Worm (Caenorhabditis elegans) whole organism, young adult: ENCODE data around the gene ZC13.10.

ENCODE experiments used
- B0019.2 ChIP-seq: fragments of 200-800 bp; sonication (Bioruptor generic); conservative IDR thresholded peaks from 2 replicates; pipeline ENCODE4 v1.3.6; 2022; ENCODE audit warnings: missing genetic modification reagents, missing genetic modification characterization, missing compliant biosample characterization
- B0035.1 ChIP-seq: sonication (generic microtip); optimal IDR thresholded peaks from 2 replicates; lab custom pipeline; 2016; ENCODE audit warnings: missing genetic modification characterization, mild to moderate bottlenecking, missing compliant biosample characterization, missing genotype, missing genetic modification reagents
- B0261.1 ChIP-seq: sonication (generic microtip); optimal IDR thresholded peaks from 2 replicates; lab custom pipeline; 2016; ENCODE audit warnings: mild to moderate bottlenecking, missing genetic modification characterization, moderate library complexity, missing compliant biosample characterization
- B0336.3 ChIP-seq: fragments of 200-800 bp; sonication (Bioruptor generic); IDR thresholded peaks from 2 replicates; pipeline ENCODE4 v1.3.6; 2022; ENCODE audit warnings: missing genetic modification characterization, missing compliant biosample characterization
- F22D6.2 ChIP-seq: sonication (generic microtip); optimal IDR thresholded peaks from 2 replicates; lab custom pipeline; 2016; ENCODE audit warnings: mild to moderate bottlenecking, missing genetic modification characterization, missing compliant biosample characterization
- F39B2.1 ChIP-seq: fragments of 200-800 bp; sonication (Bioruptor generic); IDR thresholded peaks from 2 replicates; pipeline ENCODE4 v1.3.6; 2022; ENCODE audit warnings: missing genetic modification reagents, missing genetic modification characterization, missing compliant biosample characterization
- F49E8.2 ChIP-seq: sonication (generic microtip); optimal IDR thresholded peaks from 3 replicates; lab custom pipeline; 2017; ENCODE audit warnings: missing genetic modification characterization, mild to moderate bottlenecking, missing compliant biosample characterization, antibody characterized with exemption, moderate library complexity; ENCODE audit not compliant: insufficient read depth
- F52B5.7 ChIP-seq: sonication (generic microtip); optimal IDR thresholded peaks from 2 replicates; lab custom pipeline; 2016; ENCODE audit warnings: mild to moderate bottlenecking, missing genetic modification characterization, missing compliant biosample characterization
- F55B11.4 ChIP-seq: sonication (generic microtip); optimal IDR thresholded peaks from 2 replicates; lab custom pipeline; 2016; ENCODE audit warnings: missing compliant biosample characterization, missing genetic modification characterization, borderline replicate concordance; ENCODE audit not compliant: insufficient read depth
- T07F8.4 ChIP-seq: sonication (generic microtip); optimal IDR thresholded peaks from 2 replicates; lab custom pipeline; 2016; ENCODE audit warnings: mild to moderate bottlenecking, missing genetic modification characterization, moderate library complexity, missing compliant biosample characterization
- T26A5.8 ChIP-seq: sonication (generic microtip); optimal IDR thresholded peaks from 2 replicates; lab custom pipeline; 2016; ENCODE audit warnings: missing genetic modification characterization, missing compliant biosample characterization
- Y53F4B.3 ChIP-seq: fragments of 200-800 bp; sonication (Bioruptor generic); IDR thresholded peaks from 2 replicates; pipeline ENCODE4 v1.3.6; 2022; ENCODE audit warnings: missing genetic modification reagents, missing genetic modification characterization, missing compliant biosample characterization
- Y53G8AR.9 ChIP-seq: fragments of 200-800 bp; sonication (Bioruptor generic); conservative IDR thresholded peaks from 2 replicates; pipeline ENCODE4 v1.3.6; 2022; ENCODE audit warnings: missing genetic modification reagents, missing genetic modification characterization, missing compliant biosample characterization
- Y56A3A.18 ChIP-seq: fragments of 200-800 bp; sonication (Bioruptor generic); IDR thresholded peaks from 2 replicates; pipeline ENCODE4 v1.3.6; 2022; ENCODE audit warnings: missing genetic modification reagents, missing genetic modification characterization, missing compliant biosample characterization
- ama-1 ChIP-seq, 3 experiments: fragments of 150-350 bp in 1 of 3; sonication (generic microtip) in 2 of 3; optimal IDR thresholded peaks; 2 replicates each; lab custom pipeline; 2014 to 2018; ENCODE audit warnings: missing biosample characterization in 2 of 3, missing genetic modification characterization in 2 of 3, missing genetic modification reagents in 2 of 3
- aptf-2 ChIP-seq: fragments of 200-800 bp; sonication (Bioruptor generic); conservative IDR thresholded peaks from 2 replicates; pipeline ENCODE4 v1.3.6; 2022; ENCODE audit warnings: missing genetic modification reagents, missing genetic modification characterization, missing compliant biosample characterization
- aptf-3 ChIP-seq: fragments of 200-800 bp; sonication (Bioruptor generic); IDR thresholded peaks from 2 replicates; pipeline ENCODE4 v1.3.6; 2022; ENCODE audit warnings: missing genetic modification characterization, missing compliant biosample characterization
- athp-1 ChIP-seq: sonication (generic microtip); optimal IDR thresholded peaks from 2 replicates; lab custom pipeline; 2017; ENCODE audit warnings: mild to moderate bottlenecking, missing genetic modification characterization, missing compliant biosample characterization
- attf-3 ChIP-seq: fragments of 200-800 bp; sonication (Bioruptor generic); conservative IDR thresholded peaks from 2 replicates; pipeline ENCODE4 v1.3.6; 2022; ENCODE audit warnings: missing genetic modification reagents, missing genetic modification characterization, missing compliant biosample characterization
- attf-6 ChIP-seq: fragments of 200-800 bp; sonication (Bioruptor generic); IDR thresholded peaks from 2 replicates; pipeline ENCODE4 v1.3.6; 2022; ENCODE audit warnings: missing genetic modification reagents, missing genetic modification characterization, missing compliant biosample characterization
- cebp-1 ChIP-seq, 2 experiments: fragments of 200-800 bp in 1 of 2; sonication (Bioruptor generic) in 1 of 2; sonication (generic microtip) in 1 of 2; IDR thresholded peaks in 1 of 2; optimal IDR thresholded peaks in 1 of 2; 2 replicates each; pipeline versions ENCODE4 v1.3.6 to Lab custom; 2017 to 2022; ENCODE audit warnings: missing compliant biosample characterization in 2 of 2, missing genetic modification characterization in 2 of 2, mild to moderate bottlenecking in 1 of 2, missing genetic modification reagents in 1 of 2, moderate library complexity in 1 of 2
- ceh-58 ChIP-seq: fragments of 200-800 bp; sonication (Bioruptor generic); IDR thresholded peaks from 2 replicates; pipeline ENCODE4 v1.3.6; 2022; ENCODE audit warnings: missing genetic modification characterization, missing compliant biosample characterization
- dox-1 ChIP-seq: fragments of 200-800 bp; sonication (Bioruptor generic); IDR thresholded peaks from 2 replicates; pipeline ENCODE4 v1.3.6; 2022; ENCODE audit warnings: missing genetic modification reagents, missing genetic modification characterization, missing compliant biosample characterization
- efl-1 ChIP-seq: fragments of 150-350 bp; optimal IDR thresholded peaks from 2 replicates; lab custom pipeline; 2014; ENCODE audit warnings: missing biosample characterization, missing genetic modification reagents, missing genetic modification characterization
- egl-18 ChIP-seq: fragments of 200-800 bp; sonication (Bioruptor generic); IDR thresholded peaks from 2 replicates; pipeline ENCODE4 v1.3.6; 2022; ENCODE audit warnings: missing genetic modification reagents, missing genetic modification characterization, missing compliant biosample characterization
- egl-44 ChIP-seq: fragments of 200-800 bp; sonication (Bioruptor generic); IDR thresholded peaks from 2 replicates; pipeline ENCODE4 v1.3.6; 2022; ENCODE audit warnings: missing genetic modification reagents, missing genetic modification characterization, missing compliant biosample characterization
- egrh-3 ChIP-seq: fragments of 200-800 bp; sonication (Bioruptor generic); IDR thresholded peaks from 2 replicates; pipeline ENCODE4 v1.3.6; 2022; ENCODE audit warnings: missing genetic modification reagents, missing genetic modification characterization, missing compliant biosample characterization
- ekl-4 ChIP-seq: fragments of 200-800 bp; sonication (Bioruptor generic); IDR thresholded peaks from 2 replicates; pipeline ENCODE4 v1.3.6; 2022; ENCODE audit warnings: missing genetic modification reagents, missing genetic modification characterization, missing compliant biosample characterization
- hrde-1 ChIP-seq: sonication (generic microtip); optimal IDR thresholded peaks from 2 replicates; lab custom pipeline; 2016; ENCODE audit warnings: missing genetic modification characterization, mild to moderate bottlenecking, missing compliant biosample characterization, moderate library complexity, missing genotype, missing genetic modification reagents, borderline replicate concordance
- lag-1 ChIP-seq: fragments of 200-800 bp; sonication (Bioruptor generic); IDR thresholded peaks from 2 replicates; pipeline ENCODE4 v1.3.6; 2022; ENCODE audit warnings: missing genetic modification reagents, missing genetic modification characterization, missing compliant biosample characterization
- let-526 ChIP-seq: fragments of 200-800 bp; sonication (Bioruptor generic); IDR thresholded peaks from 2 replicates; pipeline ENCODE4 v1.3.6; 2022; ENCODE audit warnings: missing genetic modification reagents, missing genetic modification characterization, missing compliant biosample characterization
- lin-26 ChIP-seq: fragments of 200-800 bp; sonication (Bioruptor generic); IDR thresholded peaks from 2 replicates; pipeline ENCODE4 v1.3.6; 2022; ENCODE audit warnings: missing genetic modification reagents, missing genetic modification characterization, missing compliant biosample characterization
- lsl-1 ChIP-seq: fragments of 200-800 bp; sonication (Bioruptor generic); optimal IDR thresholded peaks from 2 replicates; lab custom pipeline; 2018; ENCODE audit warnings: mild to moderate bottlenecking, missing genetic modification characterization, moderate library complexity, missing compliant biosample characterization
- madf-8 ChIP-seq: fragments of 200-800 bp; sonication (Bioruptor generic); conservative IDR thresholded peaks from 2 replicates; pipeline ENCODE4 v1.3.6; 2022; ENCODE audit warnings: missing genetic modification reagents, missing genetic modification characterization, missing compliant biosample characterization
- nhr-80 ChIP-seq: sonication (generic microtip); optimal IDR thresholded peaks from 2 replicates; lab custom pipeline; 2016; ENCODE audit warnings: missing genetic modification characterization, missing compliant biosample characterization
- nhr-90 ChIP-seq: sonication (generic microtip); optimal IDR thresholded peaks from 2 replicates; lab custom pipeline; 2016; ENCODE audit warnings: missing genotype, mild to moderate bottlenecking, missing genetic modification characterization, missing compliant biosample characterization
- rcor-1 ChIP-seq: fragments of 200-800 bp; sonication (Bioruptor generic); IDR thresholded peaks from 2 replicates; pipeline ENCODE4 v1.3.6; 2022; ENCODE audit warnings: missing genetic modification reagents, missing genetic modification characterization, missing compliant biosample characterization
- rec-8 ChIP-seq, 2 experiments: sonication (generic microtip); optimal IDR thresholded peaks; 2 replicates each; lab custom pipeline; 2016; ENCODE audit warnings: mild to moderate bottlenecking in 2 of 2, missing genetic modification characterization in 2 of 2, missing genetic modification reagents in 2 of 2, missing genotype in 2 of 2, missing biosample characterization in 1 of 2, missing compliant biosample characterization in 1 of 2, moderate library complexity in 1 of 2
- snpc-1.3 ChIP-seq: sonication (generic microtip); optimal IDR thresholded peaks from 2 replicates; lab custom pipeline; 2017; ENCODE audit warnings: missing genetic modification characterization, mild to moderate bottlenecking, missing compliant biosample characterization, antibody characterized with exemption, moderate library complexity, missing genotype, missing genetic modification reagents; ENCODE audit not compliant: insufficient read depth
- snpc-3.4 ChIP-seq: sonication (generic microtip); optimal IDR thresholded peaks from 2 replicates; lab custom pipeline; 2017; ENCODE audit warnings: missing genetic modification characterization, mild to moderate bottlenecking, missing compliant biosample characterization, antibody characterized with exemption, moderate library complexity, missing genotype, missing genetic modification reagents
- tbx-9 ChIP-seq: sonication (generic microtip); optimal IDR thresholded peaks from 2 replicates; lab custom pipeline; 2016; ENCODE audit warnings: borderline replicate concordance, missing genetic modification characterization, inconsistent platforms, missing compliant biosample characterization
- unc-130 ChIP-seq: sonication (generic microtip); optimal IDR thresholded peaks from 2 replicates; lab custom pipeline; 2016; ENCODE audit warnings: missing genetic modification reagents, missing genetic modification characterization, missing compliant biosample characterization
- zim-3 ChIP-seq: sonication (generic microtip); optimal IDR thresholded peaks from 2 replicates; lab custom pipeline; 2017; ENCODE audit warnings: mild to moderate bottlenecking, missing genetic modification characterization, moderate library complexity, missing compliant biosample characterization
- ztf-18 ChIP-seq: sonication (generic microtip); optimal IDR thresholded peaks from 2 replicates; lab custom pipeline; 2016; ENCODE audit warnings: missing genotype, mild to moderate bottlenecking, missing genetic modification characterization, missing compliant biosample characterization
- ztf-22 ChIP-seq: fragments of 200-800 bp; sonication (Bioruptor generic); optimal IDR thresholded peaks from 2 replicates; lab custom pipeline; 2018; ENCODE audit warnings: mild to moderate bottlenecking, missing genetic modification characterization, moderate library complexity, missing compliant biosample characterization

ZC13.10 gene

ce11 chrX:880367-880766 lies 22.0 kb downstream of the ZC13.10 start, which contains the start of gene ZC13.2:
TSS of gene ZC13.2 (plus strand) at chrX:880667.
- no peak for TF ChIP-seq snpc-1.3
- no peak for TF ChIP-seq aptf-2 (GFP tag; lab: Robert Waterston, UW)
- TF ChIP-seq, all 124 proteins: peak for 0

ce11 chrX:876935-877334 lies 25.5 kb downstream of the ZC13.10 start, which contains the start of gene ZC13.1:
TSS of gene ZC13.1 (plus strand) at chrX:877239.
- TF ChIP-seq ekl-4 (GFP tag; lab: Robert Waterston, UW) (0 out of 2 replicates have a peak, but pooled peaks have one; percentile 8), nhr-90 (no peak), T07F8.4 (tag; lab: Kevin White, UChicago) (no peak), snpc-3.4 (tag; lab: Kevin White, UChicago) (no peak), snpc-1.3 (no peak), ztf-22 (GFP tag; lab: Kevin White, UChicago) (no peak), Y53G8AR.9 (GFP tag; lab: Robert Waterston, UW) (no peak), B0035.1 (tag; lab: Kevin White, UChicago) (no peak), rec-8 (tag; optimal IDR thresholded peaks at IDR 0.05; lab: Kevin White, UChicago) (no peak), athp-1 (tag; lab: Kevin White, UChicago) (no peak), Y53F4B.3 (no peak), ceh-58 (GFP tag; lab: Robert Waterston, UW) (no peak), B0019.2 (GFP tag; lab: Robert Waterston, UW) (no peak), rcor-1 (GFP tag; lab: Robert Waterston, UW) (no peak), ama-1 (optimal IDR thresholded peaks at IDR 0.05; lab: Kevin White, UChicago) (no peak), ama-1 (GFP tag; optimal IDR thresholded peaks at IDR 0.05; lab: Kevin White, UChicago) (no peak), F55B11.4 (tag; lab: Kevin White, UChicago) (no peak), egl-44 (no peak), B0261.1 (tag; lab: Kevin White, UChicago) (no peak), Y56A3A.18 (GFP tag; lab: Robert Waterston, UW) (no peak), B0336.3 (GFP tag; lab: Robert Waterston, UW) (no peak), unc-130 (GFP tag; lab: Kevin White, UChicago) (no peak), lsl-1 (no peak), lin-26 (GFP tag; lab: Robert Waterston, UW) (no peak), F52B5.7 (tag; lab: Kevin White, UChicago) (no peak), lag-1 (GFP tag; lab: Robert Waterston, UW) (no peak), cebp-1 (GFP tag; IDR thresholded peaks at IDR 0.05; lab: Robert Waterston, UW) (peak; percentile 38; the same call in 1 of the 2 replicates), cebp-1 (tag; optimal IDR thresholded peaks at IDR 0.05; lab: Kevin White, UChicago) (no peak), aptf-3 (GFP tag; lab: Robert Waterston, UW) (no peak), dox-1 (peak; percentile 74), attf-3 (GFP tag; lab: Robert Waterston, UW) (no peak), T26A5.8 (tag; lab: Kevin White, UChicago) (no peak), egrh-3 (GFP tag; lab: Robert Waterston, UW) (no peak), ztf-18 (tag; lab: Kevin White, UChicago) (no peak), F39B2.1 (no peak), attf-6 (GFP tag; lab: Robert Waterston, UW) (no peak), let-526 (GFP tag; lab: Robert Waterston, UW) (no peak), nhr-80 (tag; lab: Kevin White, UChicago) (peak; percentile 66), egl-18 (GFP tag; lab: Robert Waterston, UW) (no peak), tbx-9 (tag; lab: Kevin White, UChicago) (no peak), zim-3 (tag; lab: Kevin White, UChicago) (no peak), hrde-1 (tag; lab: Kevin White, UChicago) (no peak), F22D6.2 (tag; lab: Kevin White, UChicago) (no peak), F49E8.2 (no peak), madf-8 (GFP tag; lab: Robert Waterston, UW) (no peak), efl-1 (GFP tag; lab: Kevin White, UChicago) (no peak)
